Fruit fly (Drosophila melanogaster): ENCODE results near the gene CG12091.

CG12091 gene

dm6 chr3L:1515820-1516540 lies 20.7 kb downstream of the CG12091 start (continued):
- TF ChIP-seq CG17361 (GFP tag; IDR thresholded peaks at IDR 0.05) (peak; percentile 82), Stat92E (GFP tag; optimal IDR thresholded peaks at IDR 0.05) (peak in 1 of 3 experiments; percentile 30), CHES-1-like (GFP tag; optimal IDR thresholded peaks at IDR 0.05) (peak; percentile 62), dpn (GFP tag; optimal IDR thresholded peaks at IDR 0.05) (peak; percentile 60 to 77), Lhr (GFP tag; optimal IDR thresholded peaks at IDR 0.05) (peak; percentile 58), az2 (GFP tag; optimal IDR thresholded peaks at IDR 0.05) (peak; percentile 78), zen2 (GFP tag; IDR thresholded peaks at IDR 0.05; ENCODE audit: partially characterized antibody) (no peak), MTF-1 (GFP tag; optimal IDR thresholded peaks at IDR 0.05; ENCODE audit: borderline replicate concordance) (no peak), pros (GFP tag; optimal IDR thresholded peaks at IDR 0.05) (peak; percentile 53), CG12391 (tag; optimal IDR thresholded peaks at IDR 0.05) (peak; percentile 75), CG6765 (GFP tag; optimal IDR thresholded peaks at IDR 0.05) (no peak), Ets97D (GFP tag; optimal IDR thresholded peaks at IDR 0.05) (peak; percentile 5), gce (GFP tag; IDR thresholded peaks at IDR 0.05) (no peak), CG10267 (tag; optimal IDR thresholded peaks at IDR 0.05) (peak; percentile 56), Adf1 (GFP tag; IDR thresholded peaks at IDR 0.05) (no peak), CG9797 (GFP tag; optimal IDR thresholded peaks at IDR 0.05) (peak; percentile 8), CG12942 (GFP tag; optimal IDR thresholded peaks at IDR 0.05) (peak; percentile 62), NfI (GFP tag; optimal IDR thresholded peaks at IDR 0.05) (peak; percentile 68), CG34224 (GFP tag; IDR thresholded peaks at IDR 0.05; ENCODE audit: partially characterized antibody) (no peak), CG12071 (GFP tag; optimal IDR thresholded peaks at IDR 0.05) (peak; percentile 53), exex (tag; optimal IDR thresholded peaks at IDR 0.05) (no peak), amos (GFP tag; IDR thresholded peaks at IDR 0.05; ENCODE audit: partially characterized antibody) (no peak), CG9609 (GFP tag; optimal IDR thresholded peaks at IDR 0.05) (peak; percentile 48), psq (GFP tag; optimal IDR thresholded peaks at IDR 0.05) (peak; percentile 24), CG34376 (GFP tag; optimal IDR thresholded peaks at IDR 0.05) (no peak), CG5245 (GFP tag; optimal IDR thresholded peaks at IDR 0.05) (peak; percentile 40), CG2120 (GFP tag; optimal IDR thresholded peaks at IDR 0.05) (peak; percentile 64), CG10959 (GFP tag; IDR thresholded peaks at IDR 0.05) (peak; percentile 40; the same call in 1 of the 2 replicates), danr (GFP tag; IDR thresholded peaks at IDR 0.05) (peak; percentile 42; the same call in 1 of the 2 replicates), CG1233 (GFP tag; optimal IDR thresholded peaks at IDR 0.05) (peak; percentile 71), Chrac-16 (GFP tag; optimal IDR thresholded peaks at IDR 0.05) (peak; percentile 76), NK7.1 (GFP tag; optimal IDR thresholded peaks at IDR 0.05) (no peak), h (optimal IDR thresholded peaks at IDR 0.05) (no peak), gro (GFP tag; optimal IDR thresholded peaks at IDR 0.05) (no peak), CG14667 (GFP tag; IDR thresholded peaks at IDR 0.05) (no peak), ham (GFP tag; IDR thresholded peaks at IDR 0.05) (no peak), Atf-2 (GFP tag; optimal IDR thresholded peaks at IDR 0.05) (peak; percentile 74), chif (GFP tag; optimal IDR thresholded peaks at IDR 0.05) (peak; percentile 63 to 84), Hr78 (GFP tag; optimal IDR thresholded peaks at IDR 0.05) (no peak), sim (GFP tag; IDR thresholded peaks at IDR 0.05) (0 out of 2 replicates have a peak, but pooled peaks have one; percentile 6), CG8944 (GFP tag; optimal IDR thresholded peaks at IDR 0.05) (peak; percentile 70), Vsx1 (GFP tag; optimal IDR thresholded peaks at IDR 0.05) (peak; percentile 1), CG10565 (GFP tag; optimal IDR thresholded peaks at IDR 0.05) (no peak), ftz-f1 (GFP tag; optimal IDR thresholded peaks at IDR 0.05) (no peak), croc (GFP tag; conservative IDR thresholded peaks at IDR 0.05) (peak; percentile 76), hb (GFP tag; IDR thresholded peaks at IDR 0.05; ENCODE audit: partially characterized antibody) (no peak), Opbp (GFP tag; IDR thresholded peaks at IDR 0.05; ENCODE audit: partially characterized antibody) (no peak), dati (GFP tag; IDR thresholded peaks at IDR 0.05) (no peak), CG17912 (GFP tag; optimal IDR thresholded peaks at IDR 0.05) (no peak)
